Worm (Caenorhabditis elegans) whole organism, L3 larva: Measurements from ENCODE around the gene col-120.

Source experiments
- R02D3.7 ChIP-seq: fragments of 150-350 bp; optimal IDR thresholded peaks from 2 replicates; lab custom pipeline; 2014; ENCODE audit warnings: missing biosample characterization, missing genetic modification characterization
- aly-2 ChIP-seq: fragments of 150-350 bp; optimal IDR thresholded peaks from 2 replicates; lab custom pipeline; 2014; ENCODE audit warnings: missing biosample characterization, missing genetic modification characterization
- ceh-16 ChIP-seq: sonication (generic microtip); optimal IDR thresholded peaks from 2 replicates; lab custom pipeline; 2017; ENCODE audit warnings: missing biosample characterization, missing genetic modification characterization
- ceh-9 ChIP-seq: sonication (generic microtip); optimal IDR thresholded peaks from 2 replicates; lab custom pipeline; 2018; ENCODE audit warnings: missing biosample characterization, missing genetic modification characterization
- daf-12 ChIP-seq: fragments of 150-350 bp; optimal IDR thresholded peaks from 2 replicates; lab custom pipeline; 2014; ENCODE audit warnings: missing biosample characterization, missing genetic modification reagents, missing genetic modification characterization
- egl-27 ChIP-seq: sonication (generic microtip); optimal IDR thresholded peaks from 4 replicates; lab custom pipeline; 2017; ENCODE audit warnings: missing biosample characterization, missing genetic modification reagents, missing genetic modification characterization
- egl-5 ChIP-seq: fragments of 150-350 bp; optimal IDR thresholded peaks from 2 replicates; lab custom pipeline; 2017; ENCODE audit warnings: missing biosample characterization, missing genetic modification reagents, missing genetic modification characterization, inconsistent platforms
- elt-2 ChIP-seq: sonication (generic microtip); optimal IDR thresholded peaks from 2 replicates; lab custom pipeline; 2016; ENCODE audit warnings: missing genetic modification reagents, mild to moderate bottlenecking, missing genetic modification characterization, missing compliant biosample characterization
- elt-3 ChIP-seq, 3 experiments: fragments of 150-350 bp in 1 of 3; sonication (generic microtip) in 2 of 3; optimal IDR thresholded peaks; 2 replicates in 2 of 3; 4 replicates in 1 of 3; lab custom pipeline; 2014 to 2017; ENCODE audit warnings: missing biosample characterization in 3 of 3, missing genetic modification characterization in 3 of 3
- eor-1 ChIP-seq, 2 experiments: fragments of 150-350 bp; optimal IDR thresholded peaks; 2 replicates each; lab custom pipeline; 2014 to 2018; ENCODE audit warnings: missing biosample characterization in 2 of 2, missing genetic modification characterization in 2 of 2
- fos-1 ChIP-seq: fragments of 150-350 bp; optimal IDR thresholded peaks from 2 replicates; lab custom pipeline; 2014; ENCODE audit warnings: missing biosample characterization, missing genetic modification characterization
- hmg-11 ChIP-seq: sonication (generic microtip); optimal IDR thresholded peaks from 2 replicates; lab custom pipeline; 2016; ENCODE audit warnings: missing genetic modification characterization, missing compliant biosample characterization
- lin-39 ChIP-seq: fragments of 150-350 bp; optimal IDR thresholded peaks from 2 replicates; lab custom pipeline; 2018; ENCODE audit warnings: missing biosample characterization, missing genetic modification reagents, missing genetic modification characterization
- mdl-1 ChIP-seq: fragments of 150-350 bp; optimal IDR thresholded peaks from 2 replicates; lab custom pipeline; 2014; ENCODE audit warnings: missing biosample characterization, missing genetic modification characterization
- nfya-1 ChIP-seq: sonication (generic microtip); optimal IDR thresholded peaks from 2 replicates; lab custom pipeline; 2017; ENCODE audit warnings: missing genetic modification characterization, mild to moderate bottlenecking, missing compliant biosample characterization, antibody characterized with exemption, moderate library complexity; ENCODE audit not compliant: insufficient read depth
- nhr-11 ChIP-seq: fragments of 150-350 bp; optimal IDR thresholded peaks from 2 replicates; lab custom pipeline; 2014; ENCODE audit warnings: missing biosample characterization, missing genetic modification characterization
- nhr-237 ChIP-seq: fragments of 150-350 bp; optimal IDR thresholded peaks from 2 replicates; lab custom pipeline; 2014; ENCODE audit warnings: missing biosample characterization, missing genetic modification characterization
- nhr-28 ChIP-seq: fragments of 150-350 bp; optimal IDR thresholded peaks from 2 replicates; lab custom pipeline; 2014; ENCODE audit warnings: missing biosample characterization, missing genetic modification characterization
- nhr-43 ChIP-seq: sonication (generic microtip); optimal IDR thresholded peaks from 2 replicates; lab custom pipeline; 2016; ENCODE audit warnings: mild to moderate bottlenecking, missing genetic modification characterization, missing compliant biosample characterization; ENCODE audit not compliant: poor library complexity, severe bottlenecking
- nhr-67 ChIP-seq: fragments of 150-350 bp; optimal IDR thresholded peaks from 2 replicates; lab custom pipeline; 2014; ENCODE audit warnings: missing biosample characterization, missing genetic modification characterization
- nhr-77 ChIP-seq: fragments of 150-350 bp; optimal IDR thresholded peaks from 2 replicates; lab custom pipeline; 2014; ENCODE audit warnings: missing biosample characterization, missing genetic modification characterization
- pha-4 ChIP-seq: fragments of 150-350 bp; optimal IDR thresholded peaks from 2 replicates; lab custom pipeline; 2014; ENCODE audit warnings: missing biosample characterization, missing genetic modification reagents, missing genetic modification characterization
- pqm-1 ChIP-seq: fragments of 150-350 bp; optimal IDR thresholded peaks from 2 replicates; lab custom pipeline; 2017; ENCODE audit warnings: missing biosample characterization, missing genetic modification characterization, inconsistent platforms
- sea-2 ChIP-seq: fragments of 150-350 bp; sonication (generic microtip); optimal IDR thresholded peaks from 4 replicates; lab custom pipeline; 2014; ENCODE audit warnings: missing biosample characterization, missing genetic modification reagents, missing genetic modification characterization
- skn-1 ChIP-seq: fragments of 150-350 bp; optimal IDR thresholded peaks from 2 replicates; lab custom pipeline; 2014; ENCODE audit warnings: missing biosample characterization, missing genetic modification characterization
- snpc-4 ChIP-seq: fragments of 150-350 bp; optimal IDR thresholded peaks from 2 replicates; lab custom pipeline; 2014; ENCODE audit warnings: missing biosample characterization, missing genetic modification characterization
- zag-1 ChIP-seq: fragments of 150-350 bp; optimal IDR thresholded peaks from 2 replicates; lab custom pipeline; 2014; ENCODE audit warnings: missing biosample characterization, missing genetic modification characterization
- ztf-4 ChIP-seq: fragments of 150-350 bp; optimal IDR thresholded peaks from 2 replicates; lab custom pipeline; 2014; ENCODE audit warnings: missing biosample characterization, missing genetic modification characterization

col-120 gene

ce11 chrIV:9215824-9216223 is 45.8 kb downstream of the col-120 start:
- TF ChIP-seq elt-2 (tag; lab: Kevin White, UChicago) = no peak
- peak; percentile 14 for TF ChIP-seq nfya-1 (tag; lab: Kevin White, UChicago)
- TF ChIP-seq, all 47 proteins: peak for 1

- TF ChIP-seq nfya-1 (tag; lab: Kevin White, UChicago) = no peak
- TF ChIP-seq sea-2 (GFP tag; lab: Kevin White, UChicago) = no peak
- no peak for TF ChIP-seq snpc-4 (tag; lab: Kevin White, UChicago)
- no peak for TF ChIP-seq ceh-9 (tag; lab: Kevin White, UChicago)
Measured at ce11 chrIV:9214823-9215222, 46.8 kb downstream of the col-120 start.

- TF ChIP-seq pqm-1 (tag; lab: Kevin White, UChicago) (no peak), pha-4 (peak; percentile 18), nhr-43 (tag; lab: Kevin White, UChicago) (no peak), egl-27 (tag; lab: Kevin White, UChicago) (no peak), aly-2 (tag; lab: Kevin White, UChicago) (peak; percentile 40), ceh-16 (tag; lab: Kevin White, UChicago) (no peak), ztf-4 (tag; lab: Kevin White, UChicago) (no peak), nhr-11 (tag; lab: Kevin White, UChicago) (no peak), daf-12 (tag; lab: Kevin White, UChicago) (no peak), skn-1 (tag; lab: Kevin White, UChicago) (no peak), fos-1 (tag; lab: Kevin White, UChicago) (no peak), lin-39 (tag; lab: Kevin White, UChicago) (no peak)
Measured at ce11 chrIV:9212121-9212520, 49.5 kb downstream of the col-120 start, which contains the start of gene C46C2.6. Gene C46C2.6 (plus strand): TSS chrIV:9212421.

- TF ChIP-seq eor-1 (tag; optimal IDR thresholded peaks at IDR 0.05; lab: Kevin White, UChicago) (no peak), R02D3.7 (tag; lab: Kevin White, UChicago) (no peak), egl-5 (tag; lab: Kevin White, UChicago) (no peak), nhr-67 (tag; lab: Kevin White, UChicago) (no peak), hmg-11 (tag; lab: Kevin White, UChicago) (no peak), nhr-77 (tag; lab: Kevin White, UChicago) (no peak), elt-3 (tag; optimal IDR thresholded peaks at IDR 0.05; lab: Kevin White, UChicago) (no peak), nhr-11 (tag; lab: Kevin White, UChicago) (no peak), nhr-237 (tag; lab: Kevin White, UChicago) (no peak), egl-27 (tag; lab: Kevin White, UChicago) (no peak), pha-4 (no peak), ceh-16 (tag; lab: Kevin White, UChicago) (no peak), fos-1 (tag; lab: Kevin White, UChicago) (no peak), nhr-28 (tag; lab: Kevin White, UChicago) (no peak), zag-1 (tag; lab: Kevin White, UChicago) (no peak), mdl-1 (tag; lab: Kevin White, UChicago) (no peak)
Measured at ce11 chrIV:9210841-9211240, 50.7 kb downstream of the col-120 start.
